Worm (Caenorhabditis elegans) whole organism, L3 larva: Measurements from ENCODE around the gene decr-1.1.

Experiments
- nfya-1 ChIP-seq: sonication (generic microtip); optimal IDR thresholded peaks from 2 replicates; lab custom pipeline; 2017; ENCODE audit warnings: missing genetic modification characterization, mild to moderate bottlenecking, missing compliant biosample characterization, antibody characterized with exemption, moderate library complexity; ENCODE audit not compliant: insufficient read depth
- nhr-237 ChIP-seq: fragments of 150-350 bp; optimal IDR thresholded peaks from 2 replicates; lab custom pipeline; 2014; ENCODE audit warnings: missing biosample characterization, missing genetic modification characterization
- nhr-76 ChIP-seq: fragments of 150-350 bp; sonication (generic microtip); optimal IDR thresholded peaks from 5 replicates; lab custom pipeline; 2014; ENCODE audit warnings: missing biosample characterization, missing genetic modification characterization
- ztf-11 ChIP-seq: fragments of 150-350 bp; optimal IDR thresholded peaks from 2 replicates; lab custom pipeline; 2014; ENCODE audit warnings: missing biosample characterization, missing genetic modification characterization

DNA sequence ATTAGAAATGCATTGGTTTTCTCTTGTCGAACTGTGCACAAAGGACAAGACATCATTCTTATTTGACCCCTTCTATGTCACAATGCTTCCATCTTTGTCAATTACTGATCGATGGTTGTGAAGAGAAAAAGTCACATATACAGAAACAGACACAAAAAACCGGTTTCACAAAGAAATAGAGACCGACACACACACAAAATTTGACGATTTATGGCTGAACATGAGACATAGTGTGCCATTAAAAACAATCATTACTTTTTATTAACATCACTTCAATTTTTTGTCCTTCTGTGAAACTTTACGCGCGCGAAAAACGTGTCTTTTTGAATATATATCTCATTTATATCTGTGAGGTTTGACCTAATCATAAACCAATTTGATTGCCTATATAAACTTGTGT, 8.4 kb downstream of the decr-1.1 start:
- TF ChIP-seq ztf-11 (tag; lab: Kevin White, UChicago) (no peak), nfya-1 (no peak), nhr-237 (tag; lab: Kevin White, UChicago) (no peak), nhr-76 (tag; lab: Kevin White, UChicago) (no peak)
